Worm (Caenorhabditis elegans) whole organism, L4 larva: ENCODE results near the gene F19F10.3.

Source experiments
- jun-1 ChIP-seq: fragments of 150-350 bp; optimal IDR thresholded peaks from 2 replicates; lab custom pipeline; 2014; ENCODE audit warnings: missing biosample characterization, missing genetic modification reagents, missing genetic modification characterization
- lin-15B ChIP-seq: fragments of 150-350 bp; sonication (generic microtip); optimal IDR thresholded peaks from 3 replicates; lab custom pipeline; 2014; ENCODE audit warnings: missing biosample characterization, missing genetic modification characterization
- lir-3 ChIP-seq: sonication (generic microtip); optimal IDR thresholded peaks from 2 replicates; lab custom pipeline; 2016; ENCODE audit warnings: mild to moderate bottlenecking, missing genetic modification characterization, missing compliant biosample characterization
- lsy-2 ChIP-seq, 2 experiments: fragments of 150-350 bp in 1 of 2; sonication (generic microtip) in 1 of 2; optimal IDR thresholded peaks; 2 replicates each; lab custom pipeline; 2014 to 2017; ENCODE audit warnings: missing biosample characterization in 2 of 2, missing genetic modification characterization in 2 of 2
- mep-1 ChIP-seq: fragments of 150-350 bp; sonication (generic microtip); optimal IDR thresholded peaks from 3 replicates; lab custom pipeline; 2014; ENCODE audit warnings: missing biosample characterization, missing genetic modification characterization
- skn-1 ChIP-seq: fragments of 150-350 bp; optimal IDR thresholded peaks from 2 replicates; lab custom pipeline; 2014; ENCODE audit warnings: missing biosample characterization, missing genetic modification characterization

DNA sequence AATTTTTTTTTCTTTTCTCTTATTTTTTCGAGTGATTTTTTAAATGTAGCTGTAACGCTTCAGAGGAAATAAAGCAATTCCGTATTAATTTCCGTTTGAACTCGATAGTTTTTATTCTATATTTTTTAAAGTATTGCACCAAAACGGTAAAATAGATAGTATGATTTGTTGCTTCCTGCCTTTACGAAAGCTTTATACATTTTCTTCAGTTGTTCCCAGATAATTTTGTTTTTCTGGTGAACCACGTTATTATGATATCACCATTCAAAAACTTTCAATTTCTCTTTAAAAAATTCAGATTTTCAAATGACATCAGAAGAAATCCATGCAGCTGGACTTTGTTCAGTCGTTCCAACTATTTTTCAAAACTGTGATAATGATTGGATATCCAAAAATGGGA is 37.0 kb upstream of the F19F10.3 start, which contains the start of gene srb-18:
- no peak for TF ChIP-seq lsy-2 (tag; optimal IDR thresholded peaks at IDR 0.05; lab: Kevin White, UChicago)
- no peak for TF ChIP-seq lin-15B
- TF ChIP-seq mep-1 (tag; lab: Kevin White, UChicago): no peak
- no peak for TF ChIP-seq lir-3
- TF ChIP-seq jun-1: no peak
- TF ChIP-seq skn-1 (tag; lab: Kevin White, UChicago): no peak
